Worm (Caenorhabditis elegans) whole organism, L3 larva: ENCODE data around the gene eelo-2.

ENCODE experiments used
- aly-2 ChIP-seq: fragments of 150-350 bp; optimal IDR thresholded peaks from 2 replicates; lab custom pipeline; 2014; ENCODE audit warnings: missing biosample characterization, missing genetic modification characterization
- ceh-82 ChIP-seq: fragments of 150-350 bp; optimal IDR thresholded peaks from 2 replicates; lab custom pipeline; 2014; ENCODE audit warnings: missing biosample characterization, missing genetic modification characterization
- fkh-10 ChIP-seq: sonication (generic microtip); optimal IDR thresholded peaks from 2 replicates; lab custom pipeline; 2017; ENCODE audit warnings: missing biosample characterization, missing genetic modification reagents, missing genetic modification characterization
- jun-1 ChIP-seq: fragments of 150-350 bp; optimal IDR thresholded peaks from 2 replicates; lab custom pipeline; 2014; ENCODE audit warnings: missing biosample characterization, missing genetic modification reagents, missing genetic modification characterization
- nfya-1 ChIP-seq: sonication (generic microtip); optimal IDR thresholded peaks from 2 replicates; lab custom pipeline; 2017; ENCODE audit warnings: missing genetic modification characterization, mild to moderate bottlenecking, missing compliant biosample characterization, antibody characterized with exemption, moderate library complexity; ENCODE audit not compliant: insufficient read depth
- nhr-25 ChIP-seq: sonication (generic microtip); optimal IDR thresholded peaks from 2 replicates; lab custom pipeline; 2017; ENCODE audit warnings: missing biosample characterization, missing genetic modification characterization
- pha-4 ChIP-seq: fragments of 150-350 bp; optimal IDR thresholded peaks from 2 replicates; lab custom pipeline; 2014; ENCODE audit warnings: missing biosample characterization, missing genetic modification reagents, missing genetic modification characterization

ce11 chrIV:17258824-17259223, 8.9 kb downstream of the eelo-2 start:
- no peak for TF ChIP-seq pha-4
- TF ChIP-seq ceh-82 (tag; lab: Kevin White, UChicago): no peak
- TF ChIP-seq jun-1: no peak
- no peak for TF ChIP-seq fkh-10 (GFP tag; lab: Kevin White, UChicago)
- TF ChIP-seq nfya-1 (tag; lab: Kevin White, UChicago): no peak
- TF ChIP-seq nhr-25 (tag; lab: Kevin White, UChicago): no peak
- no peak for TF ChIP-seq aly-2 (tag; lab: Kevin White, UChicago)
